Worm (Caenorhabditis elegans) whole organism, mixed stage, embryonic: ENCODE results near the gene Y39E4B.6.

Experiments
- bed-3 ChIP-seq: fragments of 200-800 bp; sonication (Bioruptor generic); optimal IDR thresholded peaks from 3 replicates; lab custom pipeline; 2018; ENCODE audit warnings: mild to moderate bottlenecking, missing genetic modification characterization, moderate library complexity, missing compliant biosample characterization
- blmp-1 ChIP-seq: fragments of 150-350 bp; optimal IDR thresholded peaks from 2 replicates; lab custom pipeline; 2014; ENCODE audit warnings: missing biosample characterization, missing genetic modification characterization
- ceh-39 ChIP-seq: fragments of 150-350 bp; optimal IDR thresholded peaks from 2 replicates; lab custom pipeline; 2014; ENCODE audit warnings: missing biosample characterization, missing genetic modification characterization
- ces-1 ChIP-seq: fragments of 150-350 bp; optimal IDR thresholded peaks from 2 replicates; lab custom pipeline; 2014; ENCODE audit warnings: missing biosample characterization, missing genetic modification reagents, missing genetic modification characterization
- flh-1 ChIP-seq: fragments of 200-800 bp; sonication (Bioruptor generic); optimal IDR thresholded peaks from 2 replicates; lab custom pipeline; 2018; ENCODE audit warnings: mild to moderate bottlenecking, missing genetic modification characterization, moderate library complexity, missing compliant biosample characterization
- lin-13 ChIP-seq: fragments of 150-350 bp; optimal IDR thresholded peaks from 2 replicates; lab custom pipeline; 2014; ENCODE audit warnings: missing biosample characterization, missing genetic modification characterization
- lsy-2 ChIP-seq: fragments of 150-350 bp; optimal IDR thresholded peaks from 2 replicates; lab custom pipeline; 2014; ENCODE audit warnings: missing biosample characterization, missing genetic modification characterization
- nhr-12 ChIP-seq: fragments of 150-350 bp; optimal IDR thresholded peaks from 2 replicates; lab custom pipeline; 2014; ENCODE audit warnings: missing biosample characterization, missing genetic modification characterization
- nhr-28 ChIP-seq: fragments of 150-350 bp; optimal IDR thresholded peaks from 2 replicates; lab custom pipeline; 2014; ENCODE audit warnings: missing biosample characterization, missing genetic modification characterization
- nhr-76 ChIP-seq: sonication (generic microtip); optimal IDR thresholded peaks from 2 replicates; lab custom pipeline; 2017; ENCODE audit warnings: missing biosample characterization, missing genetic modification characterization
- snpc-4 ChIP-seq: fragments of 150-350 bp; optimal IDR thresholded peaks from 2 replicates; lab custom pipeline; 2014; ENCODE audit warnings: missing biosample characterization, missing genetic modification characterization
- sptf-1 ChIP-seq: sonication (generic microtip); optimal IDR thresholded peaks from 2 replicates; lab custom pipeline; 2017; ENCODE audit warnings: mild to moderate bottlenecking, missing genetic modification characterization, moderate library complexity, missing compliant biosample characterization
- unc-62 ChIP-seq: fragments of 150-350 bp; optimal IDR thresholded peaks from 2 replicates; lab custom pipeline; 2014; ENCODE audit warnings: missing biosample characterization, missing genetic modification reagents, missing genetic modification characterization

DNA sequence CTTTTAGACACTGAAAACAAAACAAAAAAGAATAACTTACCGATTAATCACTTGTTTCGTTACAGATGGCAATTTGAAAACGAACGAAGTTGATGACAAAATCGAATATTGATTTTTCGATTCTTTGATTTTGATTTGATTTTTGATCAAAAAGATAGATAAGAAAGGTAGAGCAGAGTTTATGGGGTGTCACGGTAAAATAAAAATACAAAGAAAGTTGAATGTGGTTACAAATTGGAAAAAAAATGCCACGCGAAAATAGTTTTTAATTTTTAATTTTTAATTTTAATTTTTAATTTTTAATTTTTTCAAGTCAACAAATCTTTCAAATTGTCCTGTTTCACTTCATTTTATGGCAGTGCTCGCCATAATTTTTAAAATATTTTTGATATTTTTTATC, 15.2 kb upstream of the Y39E4B.6 start, which contains the start of gene F54F12.1:
- TF ChIP-seq lin-13 (tag; lab: Kevin White, UChicago) (no peak), nhr-28 (tag; lab: Kevin White, UChicago) (no peak), nhr-12 (tag; lab: Kevin White, UChicago) (no peak), unc-62 (GFP tag; lab: Kevin White, UChicago) (no peak), sptf-1 (tag; lab: Kevin White, UChicago) (no peak), blmp-1 (no peak), ces-1 (GFP tag; lab: Kevin White, UChicago) (no peak), nhr-76 (tag; lab: Kevin White, UChicago) (no peak), snpc-4 (tag; lab: Kevin White, UChicago) (no peak), ceh-39 (tag; lab: Kevin White, UChicago) (no peak), bed-3 (GFP tag; lab: Kevin White, UChicago) (no peak), flh-1 (GFP tag; lab: Kevin White, UChicago) (no peak), lsy-2 (no peak)
